Worm (Caenorhabditis elegans) whole organism, L3 larva: Measurements from ENCODE around the gene T01D1.8.

Source experiments
- R02D3.7 ChIP-seq: fragments of 150-350 bp; optimal IDR thresholded peaks from 2 replicates; lab custom pipeline; 2014; ENCODE audit warnings: missing biosample characterization, missing genetic modification characterization
- daf-12 ChIP-seq: fragments of 150-350 bp; optimal IDR thresholded peaks from 2 replicates; lab custom pipeline; 2014; ENCODE audit warnings: missing biosample characterization, missing genetic modification reagents, missing genetic modification characterization
- nfya-1 ChIP-seq: sonication (generic microtip); optimal IDR thresholded peaks from 2 replicates; lab custom pipeline; 2017; ENCODE audit warnings: missing genetic modification characterization, mild to moderate bottlenecking, missing compliant biosample characterization, antibody characterized with exemption, moderate library complexity; ENCODE audit not compliant: insufficient read depth
- nhr-12 ChIP-seq: fragments of 150-350 bp; optimal IDR thresholded peaks from 2 replicates; lab custom pipeline; 2014; ENCODE audit warnings: missing biosample characterization, missing genetic modification characterization
- nhr-76 ChIP-seq: fragments of 150-350 bp; sonication (generic microtip); optimal IDR thresholded peaks from 5 replicates; lab custom pipeline; 2014; ENCODE audit warnings: missing biosample characterization, missing genetic modification characterization
- skn-1 ChIP-seq: fragments of 150-350 bp; optimal IDR thresholded peaks from 2 replicates; lab custom pipeline; 2014; ENCODE audit warnings: missing biosample characterization, missing genetic modification characterization
- snpc-4 ChIP-seq: fragments of 150-350 bp; optimal IDR thresholded peaks from 2 replicates; lab custom pipeline; 2014; ENCODE audit warnings: missing biosample characterization, missing genetic modification characterization
- tbx-2 ChIP-seq: sonication (generic microtip); optimal IDR thresholded peaks from 2 replicates; lab custom pipeline; 2016; ENCODE audit warnings: mild to moderate bottlenecking, missing genetic modification characterization, missing compliant biosample characterization
- unc-62 ChIP-seq: fragments of 150-350 bp; sonication (generic microtip); optimal IDR thresholded peaks from 4 replicates; lab custom pipeline; 2014; ENCODE audit warnings: missing biosample characterization, missing genetic modification reagents, missing genetic modification characterization
- zag-1 ChIP-seq: fragments of 150-350 bp; optimal IDR thresholded peaks from 2 replicates; lab custom pipeline; 2014; ENCODE audit warnings: missing biosample characterization, missing genetic modification characterization

DNA sequence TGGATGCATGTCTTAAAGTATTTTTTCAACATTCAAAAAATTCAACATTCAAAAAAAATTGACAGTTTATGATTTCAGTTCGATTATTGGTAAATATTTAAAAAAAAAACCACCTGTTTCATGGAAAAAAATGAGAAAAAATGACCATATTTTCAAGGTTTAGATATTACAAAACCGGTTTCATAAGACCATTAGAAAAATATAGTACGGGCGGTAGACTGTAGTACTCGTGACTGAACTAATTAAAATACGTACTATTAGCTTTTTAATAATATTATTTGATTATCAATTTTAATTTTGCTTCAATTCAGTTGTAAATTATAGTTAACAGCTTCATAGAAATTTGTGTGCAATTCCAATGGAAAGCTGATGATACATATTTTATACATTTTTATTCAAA is 9.9 kb upstream of the T01D1.8 start:
- TF ChIP-seq zag-1 (tag; lab: Kevin White, UChicago) (no peak), snpc-4 (tag; lab: Kevin White, UChicago) (no peak), daf-12 (no peak), nhr-76 (tag; lab: Kevin White, UChicago) (no peak), R02D3.7 (no peak), nfya-1 (tag; lab: Kevin White, UChicago) (no peak), skn-1 (no peak), unc-62 (no peak), nhr-12 (no peak), tbx-2 (no peak)
